Fruit fly (Drosophila melanogaster): ENCODE data around the gene GstD2.
A peak's percentile ranks its signal among the peaks of the same experiment; 100 is the strongest.

GstD2 gene

dm6 chr3R:12405134-12405533 lies 33.4 kb downstream of the GstD2 start:
- no peak for TF ChIP-seq Ets98B (GFP tag; IDR thresholded peaks at IDR 0.05)
- TF ChIP-seq Pif1A (GFP tag; optimal IDR thresholded peaks at IDR 0.05) = no peak
- no peak for TF ChIP-seq fd96Ca (GFP tag; IDR thresholded peaks at IDR 0.05)
- TF ChIP-seq D1 (tag; optimal IDR thresholded peaks at IDR 0.05) = no peak
- TF ChIP-seq EcR (GFP tag; optimal IDR thresholded peaks at IDR 0.05) = no peak
- TF ChIP-seq CG4496 (GFP tag; IDR thresholded peaks at IDR 0.05) = no peak
- no peak for TF ChIP-seq CG12605 (GFP tag; IDR thresholded peaks at IDR 0.05)

- TF ChIP-seq CG10348 (GFP tag; IDR thresholded peaks at IDR 0.05) (no peak), D1 (tag; optimal IDR thresholded peaks at IDR 0.05) (no peak), Pif1A (GFP tag; optimal IDR thresholded peaks at IDR 0.05) (no peak), gl (tag; optimal IDR thresholded peaks at IDR 0.05) (no peak), Ets98B (GFP tag; IDR thresholded peaks at IDR 0.05) (no peak), Pif1B (GFP tag; optimal IDR thresholded peaks at IDR 0.05) (no peak), Snoo (tag; optimal IDR thresholded peaks at IDR 0.05) (no peak), CG8301 (tag; optimal IDR thresholded peaks at IDR 0.05) (no peak), CG12605 (GFP tag; IDR thresholded peaks at IDR 0.05) (no peak), EcR (GFP tag; optimal IDR thresholded peaks at IDR 0.05) (no peak), rn (GFP tag; IDR thresholded peaks at IDR 0.05) (no peak), CG17806 (tag; optimal IDR thresholded peaks at IDR 0.05) (no peak), CG9948 (tag; optimal IDR thresholded peaks at IDR 0.05) (no peak), CG14655 (GFP tag; optimal IDR thresholded peaks at IDR 0.05) (no peak), fd96Ca (GFP tag; IDR thresholded peaks at IDR 0.05) (no peak), CG15710 (tag; optimal IDR thresholded peaks at IDR 0.05) (no peak), CG8159 (tag; optimal IDR thresholded peaks at IDR 0.05) (no peak), CG32121 (GFP tag; IDR thresholded peaks at IDR 0.05) (no peak), CG13204 (GFP tag; optimal IDR thresholded peaks at IDR 0.05) (no peak)
Measured at dm6 chr3R:12405928-12406234, 34.1 kb downstream of the GstD2 start, which contains the start of gene Cyp9f2. TSS of gene Cyp9f2 (minus strand) at chr3R:12406028.

dm6 chr3R:12406235-12407196 lies 34.7 kb downstream of the GstD2 start, which contains the start of gene CG5167:
TSS of gene CG5167 (plus strand) at chr3R:12406532.
- TF ChIP-seq CG4496 (GFP tag; IDR thresholded peaks at IDR 0.05) (no peak), CG32121 (GFP tag; IDR thresholded peaks at IDR 0.05) (no peak; the same call in 1 of the 2 replicates), CG15710 (tag; optimal IDR thresholded peaks at IDR 0.05) (no peak), CG8301 (tag; optimal IDR thresholded peaks at IDR 0.05) (peak; percentile 62), D1 (tag; optimal IDR thresholded peaks at IDR 0.05) (no peak), rn (GFP tag; IDR thresholded peaks at IDR 0.05) (no peak), CG8159 (tag; optimal IDR thresholded peaks at IDR 0.05) (peak; percentile 15), CG14655 (GFP tag; optimal IDR thresholded peaks at IDR 0.05) (no peak), Pif1A (GFP tag; optimal IDR thresholded peaks at IDR 0.05) (no peak), CG34367 (tag; optimal IDR thresholded peaks at IDR 0.05) (peak; percentile 40), CG10348 (GFP tag; IDR thresholded peaks at IDR 0.05) (no peak), CG12605 (GFP tag; IDR thresholded peaks at IDR 0.05) (peak; percentile 85), CG17806 (tag; optimal IDR thresholded peaks at IDR 0.05) (peak; percentile 11), CG13204 (GFP tag; optimal IDR thresholded peaks at IDR 0.05) (peak; percentile 54), Snoo (tag; optimal IDR thresholded peaks at IDR 0.05) (peak; percentile 13), Ets98B (GFP tag; IDR thresholded peaks at IDR 0.05) (peak; percentile 51), fd96Ca (GFP tag; IDR thresholded peaks at IDR 0.05) (peak; percentile 64; the same call in 2 of the 3 replicates), CG9948 (tag; optimal IDR thresholded peaks at IDR 0.05) (no peak), Pif1B (GFP tag; optimal IDR thresholded peaks at IDR 0.05) (no peak), gl (tag; optimal IDR thresholded peaks at IDR 0.05) (peak; percentile 88), EcR (GFP tag; optimal IDR thresholded peaks at IDR 0.05) (no peak)

- peak; percentile 14 for TF ChIP-seq EcR (GFP tag; optimal IDR thresholded peaks at IDR 0.05)
- no peak for TF ChIP-seq CG4496 (GFP tag; IDR thresholded peaks at IDR 0.05)
Measured at dm6 chr3R:12408160-12408559, 36.4 kb downstream of the GstD2 start, which contains the start of gene CG5196. TSS of gene CG5196 (plus strand) at chr3R:12408316.

dm6 chr3R:12411449-12411848 lies 39.7 kb downstream of the GstD2 start:
- TF ChIP-seq Pif1A (GFP tag; optimal IDR thresholded peaks at IDR 0.05) (no peak), D1 (tag; optimal IDR thresholded peaks at IDR 0.05) (no peak), CG15710 (tag; optimal IDR thresholded peaks at IDR 0.05) (no peak), CG8159 (tag; optimal IDR thresholded peaks at IDR 0.05) (no peak), Ets98B (GFP tag; IDR thresholded peaks at IDR 0.05) (no peak), CG32121 (GFP tag; IDR thresholded peaks at IDR 0.05) (no peak), gl (tag; optimal IDR thresholded peaks at IDR 0.05) (no peak), rn (GFP tag; IDR thresholded peaks at IDR 0.05) (no peak), Snoo (tag; optimal IDR thresholded peaks at IDR 0.05) (no peak), CG9948 (tag; optimal IDR thresholded peaks at IDR 0.05) (no peak), CG13204 (GFP tag; optimal IDR thresholded peaks at IDR 0.05) (no peak), EcR (GFP tag; optimal IDR thresholded peaks at IDR 0.05) (no peak), CG14655 (GFP tag; optimal IDR thresholded peaks at IDR 0.05) (no peak), fd96Ca (GFP tag; IDR thresholded peaks at IDR 0.05) (no peak), Pif1B (GFP tag; optimal IDR thresholded peaks at IDR 0.05) (no peak), CG4496 (GFP tag; IDR thresholded peaks at IDR 0.05) (no peak), CG12605 (GFP tag; IDR thresholded peaks at IDR 0.05) (no peak)
